Comparison of ENCODE assay signal across 1 fruit fly cellular context in the genomic region with DNA sequence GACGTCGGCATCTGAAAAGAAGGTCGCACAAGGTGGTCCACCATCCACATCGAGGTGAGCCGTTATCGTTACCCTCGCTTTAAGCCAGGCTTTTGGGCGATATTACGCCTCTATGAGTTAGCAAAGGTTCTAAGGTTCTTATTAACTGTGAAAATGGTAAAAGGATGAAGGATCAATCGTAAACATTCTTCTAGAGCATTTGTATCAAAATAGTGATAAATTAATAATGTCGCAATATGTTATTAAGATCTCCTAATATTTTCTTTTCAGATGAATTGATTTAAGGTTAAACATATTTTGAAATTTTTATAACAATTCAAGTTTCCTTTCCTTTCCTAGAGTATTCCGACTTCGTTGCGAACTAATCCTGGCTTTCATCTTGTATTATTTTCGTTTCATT.
TF ChIP-seq lines count a peak whose summit lies in the region.

No protein-coding gene starts in this region.

TF ChIP-seq in whole organism, embryonic, 481 proteins besides CTCF, POLR2A, EP300 and RAD21 (continued from another document):
- TF ChIP-seq run (tag; optimal IDR thresholded peaks at IDR 0.05; lab: Kevin White, UChicago) (no peak), vvl (GFP tag; IDR thresholded peaks at IDR 0.05; lab: Robert Waterston, UW) (no peak), emc (GFP tag; optimal IDR thresholded peaks at IDR 0.05; lab: Kevin White, UChicago) (no peak), Nf-YC (tag; optimal IDR thresholded peaks at IDR 0.05; lab: Kevin White, UChicago) (no peak), crp (GFP tag; optimal IDR thresholded peaks at IDR 0.05; lab: Kevin White, UChicago) (no peak), chm (GFP tag; IDR thresholded peaks at IDR 0.05; lab: Robert Waterston, UW) (no peak), HLH3B (GFP tag; IDR thresholded peaks at IDR 0.05; lab: Robert Waterston, UW) (no peak), dati (GFP tag; IDR thresholded peaks at IDR 0.05; lab: Robert Waterston, UW) (no peak), Mad (GFP tag; optimal IDR thresholded peaks at IDR 0.05; lab: Kevin White, UChicago) (no peak), sima (GFP tag; optimal IDR thresholded peaks at IDR 0.05; lab: Kevin White, UChicago) (no peak), seq (GFP tag; IDR thresholded peaks at IDR 0.05; lab: Robert Waterston, UW) (no peak), Gug (GFP tag; IDR thresholded peaks at IDR 0.05; lab: Robert Waterston, UW) (no peak), nom (GFP tag; optimal IDR thresholded peaks at IDR 0.05; lab: Kevin White, UChicago) (no peak), Aef1 (GFP tag; IDR thresholded peaks at IDR 0.05; lab: Robert Waterston, UW) (no peak), bowl (GFP tag; IDR thresholded peaks at IDR 0.05; lab: Robert Waterston, UW) (no peak), bigmax (GFP tag; optimal IDR thresholded peaks at IDR 0.05; lab: Kevin White, UChicago) (no peak), tup (GFP tag; optimal IDR thresholded peaks at IDR 0.05; lab: Kevin White, UChicago) (no peak), Nf-YA (GFP tag; IDR thresholded peaks at IDR 0.05; lab: Robert Waterston, UW) (no peak), CG2712 (tag; optimal IDR thresholded peaks at IDR 0.05; lab: Kevin White, UChicago) (no peak), CG17361 (GFP tag; IDR thresholded peaks at IDR 0.05; lab: Robert Waterston, UW) (0 out of 3 replicates have a peak, but pooled peaks have one; percentile 34), CG2120 (GFP tag; optimal IDR thresholded peaks at IDR 0.05; lab: Kevin White, UChicago) (peak; percentile 49), Dek (tag; optimal IDR thresholded peaks at IDR 0.05; lab: Kevin White, UChicago) (no peak), CG5245 (GFP tag; optimal IDR thresholded peaks at IDR 0.05; lab: Kevin White, UChicago) (no peak), vnd (GFP tag; IDR thresholded peaks at IDR 0.05; lab: Robert Waterston, UW; ENCODE audit: partially characterized antibody) (no peak), CG15269 (tag; optimal IDR thresholded peaks at IDR 0.05; lab: Kevin White, UChicago) (peak; percentile 40), tna (GFP tag; IDR thresholded peaks at IDR 0.05; lab: Robert Waterston, UW; ENCODE audit: partially characterized antibody) (no peak), CG32772 (GFP tag; IDR thresholded peaks at IDR 0.05; lab: Robert Waterston, UW) (no peak), CG9817 (tag; optimal IDR thresholded peaks at IDR 0.05; lab: Kevin White, UChicago) (no peak), TFAM (GFP tag; optimal IDR thresholded peaks at IDR 0.05; lab: Kevin White, UChicago) (no peak), CG12659 (GFP tag; optimal IDR thresholded peaks at IDR 0.05; lab: Kevin White, UChicago) (no peak), CG12236 (GFP tag; optimal IDR thresholded peaks at IDR 0.05; lab: Kevin White, UChicago) (no peak), CG9609 (GFP tag; optimal IDR thresholded peaks at IDR 0.05; lab: Kevin White, UChicago) (no peak), croc (GFP tag; conservative IDR thresholded peaks at IDR 0.05; lab: Robert Waterston, UW) (no peak), Stat92E (GFP tag; optimal IDR thresholded peaks at IDR 0.05; lab: Kevin White, UChicago) (no peak), tio (GFP tag; optimal IDR thresholded peaks at IDR 0.05; lab: Kevin White, UChicago) (peak; percentile 31)
